Fruit fly (Drosophila melanogaster) whole organism, adult: Measurements from ENCODE around the gene Ravus.

Experiments
- CG7045 ChIP-seq: fragments of 200-800 bp; sonication (Bioruptor generic); optimal IDR thresholded peaks from 2 replicates; lab custom pipeline; 2017; ENCODE audit warnings: missing biosample characterization, mild to moderate bottlenecking, missing genetic modification characterization
- Hr96 ChIP-seq: fragments of 200-800 bp; sonication (Bioruptor generic); optimal IDR thresholded peaks from 2 replicates; lab custom pipeline; 2016; ENCODE audit warnings: missing biosample characterization, missing genetic modification characterization
- Mnt ChIP-seq: fragments of 200-800 bp; sonication (Bioruptor generic); optimal IDR thresholded peaks from 2 replicates; lab custom pipeline; 2016; ENCODE audit warnings: missing biosample characterization, mild to moderate bottlenecking, missing genetic modification characterization
- bab1 ChIP-seq: fragments of 200-800 bp; sonication (Bioruptor generic); optimal IDR thresholded peaks from 3 replicates; lab custom pipeline; 2019; ENCODE audit warnings: missing biosample characterization, mild to moderate bottlenecking, missing genetic modification characterization, moderate library complexity

dm6 chr3R:13231184-13231583 lies 32.7 kb downstream of the Ravus start:
- TF ChIP-seq Mnt (GFP tag; lab: Kevin White, UChicago) (no peak), CG7045 (GFP tag; lab: Kevin White, UChicago) (no peak), Hr96 (GFP tag; lab: Kevin White, UChicago) (no peak), bab1 (GFP tag; lab: Kevin White, UChicago) (no peak)
